Fruit fly (Drosophila melanogaster) whole organism, embryonic: ENCODE measurements around the gene yrt.

Source experiments
- Abd-B ChIP-seq: fragments of 200-800 bp; sonication (Bioruptor generic); optimal IDR thresholded peaks from 2 replicates; lab custom pipeline; 2018; ENCODE audit warnings: missing biosample characterization, mild to moderate bottlenecking, missing genetic modification characterization, moderate library complexity
- Atf6 ChIP-seq: fragments of 200-800 bp; sonication (Bioruptor generic); IDR thresholded peaks from 2 replicates; pipeline ENCODE4 v1.3.6; 2022; ENCODE audit warnings: missing biosample characterization, missing genetic modification characterization
- B-H2 ChIP-seq: fragments of 200-800 bp; sonication (Bioruptor generic); optimal IDR thresholded peaks from 2 replicates; lab custom pipeline; 2018; ENCODE audit warnings: missing biosample characterization, mild to moderate bottlenecking, missing genetic modification characterization
- Bgb ChIP-seq: fragments of 200-800 bp; sonication (Bioruptor generic); IDR thresholded peaks from 2 replicates; pipeline ENCODE4 v1.3.6; 2022; ENCODE audit warnings: missing biosample characterization, missing genetic modification characterization; ENCODE audit not compliant: partially characterized antibody
- CG10462 ChIP-seq: fragments of 200-800 bp; sonication (Bioruptor generic); optimal IDR thresholded peaks from 2 replicates; lab custom pipeline; 2016; ENCODE audit warnings: missing biosample characterization, missing genetic modification characterization
- CG10543 ChIP-seq: fragments of 200-800 bp; sonication (Bioruptor generic); optimal IDR thresholded peaks from 3 replicates; lab custom pipeline; 2017; ENCODE audit warnings: missing biosample characterization, mild to moderate bottlenecking, missing genetic modification characterization, moderate library complexity
- CG10654 ChIP-seq: fragments of 200-800 bp; sonication (Bioruptor generic); optimal IDR thresholded peaks from 2 replicates; lab custom pipeline; 2016; ENCODE audit warnings: missing biosample characterization, missing genetic modification characterization
- CG11456 ChIP-seq: fragments of 200-800 bp; sonication (Bioruptor generic); IDR thresholded peaks from 3 replicates; pipeline ENCODE4 v1.3.6; 2022; ENCODE audit warnings: missing biosample characterization, missing genetic modification characterization
- CG12299 ChIP-seq: fragments of 200-800 bp; sonication (Bioruptor generic); optimal IDR thresholded peaks from 2 replicates; lab custom pipeline; 2018; ENCODE audit warnings: missing biosample characterization, mild to moderate bottlenecking, missing genetic modification characterization
- CG13287 ChIP-seq: fragments of 200-800 bp; sonication (Bioruptor generic); IDR thresholded peaks from 2 replicates; pipeline ENCODE4 v1.3.6; 2022; ENCODE audit warnings: missing biosample characterization, missing genetic modification characterization; ENCODE audit not compliant: partially characterized antibody
- CG13296 ChIP-seq: fragments of 200-800 bp; sonication (Bioruptor generic); optimal IDR thresholded peaks from 3 replicates; lab custom pipeline; 2018; ENCODE audit warnings: missing biosample characterization, mild to moderate bottlenecking, missing genetic modification characterization
- CG15601 ChIP-seq: fragments of 200-800 bp; sonication (Bioruptor generic); optimal IDR thresholded peaks from 3 replicates; lab custom pipeline; 2019; ENCODE audit warnings: missing biosample characterization, mild to moderate bottlenecking, missing genetic modification characterization, moderate library complexity
- CG17328 ChIP-seq: fragments of 200-800 bp; sonication (Bioruptor generic); IDR thresholded peaks from 2 replicates; pipeline ENCODE4 v1.3.6; 2022; ENCODE audit warnings: missing biosample characterization, missing genetic modification characterization
- CG17361 ChIP-seq: fragments of 200-800 bp; sonication (Bioruptor generic); IDR thresholded peaks from 3 replicates; pipeline ENCODE4 v1.3.6; 2022; ENCODE audit warnings: missing biosample characterization, missing genetic modification characterization
- CG18476 ChIP-seq: fragments of 200-800 bp; sonication (Bioruptor generic); optimal IDR thresholded peaks from 2 replicates; lab custom pipeline; 2016; ENCODE audit warnings: missing biosample characterization, mild to moderate bottlenecking, missing genetic modification characterization
- CG2120 ChIP-seq: fragments of 200-800 bp; sonication (Bioruptor generic); optimal IDR thresholded peaks from 3 replicates; lab custom pipeline; 2016; ENCODE audit warnings: missing biosample characterization, missing genetic modification characterization
- CG43689 ChIP-seq: fragments of 200-800 bp; sonication (Bioruptor generic); IDR thresholded peaks from 2 replicates; pipeline ENCODE4 v1.3.6; 2022; ENCODE audit warnings: missing biosample characterization, missing genetic modification characterization
- CG4424 ChIP-seq: fragments of 200-800 bp; sonication (Bioruptor generic); optimal IDR thresholded peaks from 3 replicates; lab custom pipeline; 2016; ENCODE audit warnings: missing biosample characterization, missing genetic modification characterization
- CG6654 ChIP-seq: fragments of 200-800 bp; sonication (Bioruptor generic); optimal IDR thresholded peaks from 2 replicates; lab custom pipeline; 2017; ENCODE audit warnings: missing biosample characterization, mild to moderate bottlenecking, missing genetic modification characterization
- CG7928 ChIP-seq: fragments of 200-800 bp; sonication (Bioruptor generic); optimal IDR thresholded peaks from 2 replicates; lab custom pipeline; 2017; ENCODE audit warnings: missing biosample characterization, mild to moderate bottlenecking, missing genetic modification characterization
- CG9215 ChIP-seq: fragments of 200-800 bp; sonication (Bioruptor generic); IDR thresholded peaks from 2 replicates; pipeline ENCODE4 v1.3.6; 2022; ENCODE audit warnings: missing biosample characterization, missing genetic modification characterization
- CG9609 ChIP-seq: fragments of 200-800 bp; sonication (Bioruptor generic); optimal IDR thresholded peaks from 3 replicates; lab custom pipeline; 2016; ENCODE audit warnings: missing biosample characterization, missing genetic modification characterization
- Dad ChIP-seq: fragments of 200-800 bp; sonication (Bioruptor generic); optimal IDR thresholded peaks from 3 replicates; lab custom pipeline; 2016; ENCODE audit warnings: missing biosample characterization, missing genetic modification characterization
- Dbx ChIP-seq: fragments of 200-800 bp; sonication (Bioruptor generic); IDR thresholded peaks from 3 replicates; pipeline ENCODE4 v1.3.6; 2022; ENCODE audit warnings: missing biosample characterization, missing genetic modification characterization
- Ets65A ChIP-seq: fragments of 200-800 bp; sonication (Bioruptor generic); peaks from one replicate; lab custom pipeline; 2016; ENCODE audit warnings: missing biosample characterization, missing genetic modification characterization
- HLH3B ChIP-seq: fragments of 200-800 bp; sonication (Bioruptor generic); IDR thresholded peaks from 2 replicates; pipeline ENCODE4 v1.3.6; 2022; ENCODE audit warnings: missing biosample characterization, missing genetic modification characterization
- Jarid2 ChIP-seq: fragments of 200-800 bp; sonication (Bioruptor generic); optimal IDR thresholded peaks from 3 replicates; lab custom pipeline; 2017; ENCODE audit warnings: mild to moderate bottlenecking, missing biosample characterization, missing genetic modification reagents, missing genetic modification characterization
- Meics ChIP-seq: fragments of 200-800 bp; sonication (Bioruptor generic); optimal IDR thresholded peaks from 2 replicates; lab custom pipeline; 2017; ENCODE audit warnings: missing biosample characterization, mild to moderate bottlenecking, missing genetic modification characterization
- Mes4 ChIP-seq: fragments of 200-800 bp; sonication (Bioruptor generic); optimal IDR thresholded peaks from 2 replicates; lab custom pipeline; 2016; ENCODE audit warnings: missing biosample characterization, missing genetic modification characterization
- NK7.1 ChIP-seq: fragments of 200-800 bp; sonication (Bioruptor generic); optimal IDR thresholded peaks from 3 replicates; lab custom pipeline; 2016; ENCODE audit warnings: missing biosample characterization, missing genetic modification characterization
- Oaz ChIP-seq: fragments of 200-800 bp; sonication (Bioruptor generic); IDR thresholded peaks from 2 replicates; pipeline ENCODE4 v1.3.6; 2022; ENCODE audit warnings: missing biosample characterization, missing genetic modification characterization
- Oli ChIP-seq: fragments of 200-800 bp; sonication (Bioruptor generic); optimal IDR thresholded peaks from 2 replicates; lab custom pipeline; 2018; ENCODE audit warnings: missing biosample characterization, mild to moderate bottlenecking, missing genetic modification characterization, moderate library complexity
- Rfx ChIP-seq: fragments of 200-800 bp; sonication (Bioruptor generic); IDR thresholded peaks from 2 replicates; pipeline ENCODE4 v1.3.6; 2022; ENCODE audit warnings: missing biosample characterization, missing genetic modification characterization
- Tbp ChIP-seq: fragments of >200 bp; optimal IDR thresholded peaks from 2 replicates; lab custom pipeline; 2018; ENCODE audit warnings: missing biosample characterization, missing genetic modification characterization
- amos ChIP-seq: fragments of 200-800 bp; sonication (Bioruptor generic); IDR thresholded peaks from 2 replicates; pipeline ENCODE4 v1.3.6; 2022; ENCODE audit warnings: missing biosample characterization, missing genetic modification characterization; ENCODE audit not compliant: partially characterized antibody
- aop ChIP-seq: fragments of 200-800 bp; sonication (Bioruptor generic); IDR thresholded peaks from 2 replicates; pipeline ENCODE4 v1.3.6; 2022; ENCODE audit warnings: missing biosample characterization, missing genetic modification characterization
- cad ChIP-seq: fragments of >200 bp; optimal IDR thresholded peaks from 2 replicates; lab custom pipeline; 2017; ENCODE audit warnings: missing biosample characterization, missing genetic modification characterization
- dpn ChIP-seq, 2 experiments: fragments of 200-800 bp; sonication (Bioruptor generic); optimal IDR thresholded peaks; 3 replicates each; lab custom pipeline; 2016; ENCODE audit warnings: missing biosample characterization in 2 of 2, missing genetic modification characterization in 2 of 2
- dysf ChIP-seq: fragments of 200-800 bp; sonication (Bioruptor generic); IDR thresholded peaks from 3 replicates; pipeline ENCODE4 v1.3.6; 2022; ENCODE audit warnings: missing biosample characterization, missing genetic modification characterization
- fd102C ChIP-seq: fragments of 200-800 bp; sonication (Bioruptor generic); optimal IDR thresholded peaks from 2 replicates; lab custom pipeline; 2018; ENCODE audit warnings: missing biosample characterization, mild to moderate bottlenecking, missing genetic modification characterization, moderate library complexity
- fu2 ChIP-seq: fragments of 200-800 bp; sonication (Bioruptor generic); optimal IDR thresholded peaks from 2 replicates; lab custom pipeline; 2016; ENCODE audit warnings: missing biosample characterization, missing genetic modification characterization
- ind ChIP-seq: fragments of 200-800 bp; sonication (Bioruptor generic); optimal IDR thresholded peaks from 3 replicates; lab custom pipeline; 2016; ENCODE audit warnings: missing biosample characterization, missing genetic modification characterization
- jumu ChIP-seq: fragments of 200-800 bp; sonication (Bioruptor generic); optimal IDR thresholded peaks from 3 replicates; lab custom pipeline; 2016; ENCODE audit warnings: missing biosample characterization, missing genetic modification characterization
- luna ChIP-seq: fragments of 200-800 bp; sonication (Bioruptor generic); optimal IDR thresholded peaks from 2 replicates; lab custom pipeline; 2016; ENCODE audit warnings: missing biosample characterization, missing genetic modification characterization
- pita ChIP-seq: fragments of 200-800 bp; sonication (Bioruptor generic); optimal IDR thresholded peaks from 2 replicates; lab custom pipeline; 2017; ENCODE audit warnings: missing biosample characterization, mild to moderate bottlenecking, missing genetic modification characterization
- schlank ChIP-seq: fragments of 200-800 bp; sonication (Bioruptor generic); optimal IDR thresholded peaks from 2 replicates; lab custom pipeline; 2018; ENCODE audit warnings: missing biosample characterization, mild to moderate bottlenecking, missing genetic modification characterization
- scrt ChIP-seq: fragments of 200-800 bp; sonication (Bioruptor generic); optimal IDR thresholded peaks from 2 replicates; lab custom pipeline; 2018; ENCODE audit warnings: missing biosample characterization, mild to moderate bottlenecking, missing genetic modification characterization, moderate library complexity
- sug ChIP-seq: fragments of 200-800 bp; optimal IDR thresholded peaks from 2 replicates; lab custom pipeline; 2019; ENCODE audit warnings: missing biosample characterization, mild to moderate bottlenecking, missing genetic modification characterization, moderate library complexity
- tgo ChIP-seq: fragments of 200-800 bp; sonication (Bioruptor generic); IDR thresholded peaks from 3 replicates; pipeline ENCODE4 v1.3.6; 2022; ENCODE audit warnings: missing biosample characterization, missing genetic modification characterization
- trh ChIP-seq: fragments of 200-800 bp; sonication (Bioruptor generic); optimal IDR thresholded peaks from 2 replicates; lab custom pipeline; 2016; ENCODE audit warnings: missing biosample characterization, missing genetic modification characterization
- twi ChIP-seq: fragments of 200-800 bp; optimal IDR thresholded peaks from 2 replicates; lab custom pipeline; 2019; ENCODE audit warnings: missing biosample characterization, mild to moderate bottlenecking, missing genetic modification characterization, moderate library complexity
- yki ChIP-seq: fragments of >200 bp; optimal IDR thresholded peaks from 3 replicates; lab custom pipeline; 2018

Gene yrt

dm6 chr3R:13453955-13454354, 19.2 kb upstream of the yrt start (continued):
- no peak for TF ChIP-seq CG10462 (GFP tag; lab: Kevin White, UChicago)
- TF ChIP-seq Atf6 (GFP tag; lab: Robert Waterston, UW): peak; percentile 73; the same call in 1 of the 2 replicates
- peak; percentile 40 for TF ChIP-seq CG12299 (tag; lab: Kevin White, UChicago)
- no peak for TF ChIP-seq fd102C (GFP tag; lab: Kevin White, UChicago)
- peak; percentile 7 for TF ChIP-seq trh (GFP tag; lab: Kevin White, UChicago)
- TF ChIP-seq fu2 (GFP tag; lab: Kevin White, UChicago): peak; percentile 23
- no peak for TF ChIP-seq amos (GFP tag; lab: Robert Waterston, UW)
- no peak for TF ChIP-seq NK7.1 (GFP tag; lab: Kevin White, UChicago)
- TF ChIP-seq Mes4 (GFP tag; lab: Kevin White, UChicago): no peak
- peak; percentile 72 for TF ChIP-seq Oli (tag; lab: Kevin White, UChicago)
- peak; percentile 79 for TF ChIP-seq tgo (GFP tag; lab: Robert Waterston, UW)
- peak; percentile 88 for TF ChIP-seq Rfx
- TF ChIP-seq ind (GFP tag; lab: Kevin White, UChicago): peak; percentile 53
- TF ChIP-seq CG17361: peak; percentile 67
- TF ChIP-seq CG13287: no peak
- TF ChIP-seq CG9609: peak; percentile 31
- TF ChIP-seq CG15601 (tag; lab: Kevin White, UChicago): peak; percentile 41
- TF ChIP-seq HLH3B: peak; percentile 75
- TF ChIP-seq Meics (GFP tag; lab: Kevin White, UChicago): peak; percentile 81
- no peak for TF ChIP-seq Tbp (GFP tag; lab: Kevin White, UChicago)
- TF ChIP-seq jumu: peak; percentile 40
- TF ChIP-seq CG9215 (GFP tag; lab: Robert Waterston, UW): peak; percentile 75
- no peak for TF ChIP-seq sug
- TF ChIP-seq Dad (GFP tag; lab: Kevin White, UChicago): no peak
- peak; percentile 5 for TF ChIP-seq B-H2
- TF ChIP-seq schlank (tag; lab: Kevin White, UChicago): peak; percentile 35
- no peak for TF ChIP-seq Bgb (GFP tag; lab: Robert Waterston, UW)
- peak; percentile 67 for TF ChIP-seq Abd-B (GFP tag; lab: Kevin White, UChicago)
- no peak for TF ChIP-seq yki (lab: Kevin White, UChicago)
- peak; percentile 87 for TF ChIP-seq dysf
- no peak for TF ChIP-seq pita (GFP tag; lab: Kevin White, UChicago)
- TF ChIP-seq Ets65A (GFP tag; lab: Kevin White, UChicago): peak; percentile 46
- no peak for TF ChIP-seq Jarid2 (GFP tag; lab: Kevin White, UChicago)
- peak; percentile 13 for TF ChIP-seq CG10543 (GFP tag; lab: Kevin White, UChicago)
- TF ChIP-seq scrt (GFP tag; lab: Kevin White, UChicago): peak; percentile 57
- TF ChIP-seq Oaz: peak; percentile 52; the same call in 1 of the 2 replicates
- no peak for TF ChIP-seq aop (GFP tag; lab: Robert Waterston, UW)
- peak; percentile 13 for TF ChIP-seq CG6654 (GFP tag; lab: Kevin White, UChicago)
- peak; percentile 69; the same call in 1 of the 3 replicates for TF ChIP-seq CG11456 (GFP tag; lab: Robert Waterston, UW)
- peak; percentile 86 for TF ChIP-seq CG2120 (GFP tag; lab: Kevin White, UChicago)
- TF ChIP-seq CG7928 (GFP tag; lab: Kevin White, UChicago): peak; percentile 11
- TF ChIP-seq cad (GFP tag; lab: Kevin White, UChicago): no peak
- TF ChIP-seq dpn (GFP tag; optimal IDR thresholded peaks at IDR 0.05; lab: Kevin White, UChicago): peak; percentile 61 to 70
- TF ChIP-seq CG4424 (GFP tag; lab: Kevin White, UChicago): peak; percentile 64
- TF ChIP-seq CG10654: peak; percentile 31
- peak; percentile 49 for TF ChIP-seq CG13296 (GFP tag; lab: Kevin White, UChicago)
- peak; percentile 85 for TF ChIP-seq Dbx (GFP tag; lab: Robert Waterston, UW)
- peak; percentile 47; the same call in 1 of the 2 replicates for TF ChIP-seq CG17328
- peak; percentile 10 for TF ChIP-seq twi (tag; lab: Kevin White, UChicago)
- no peak for TF ChIP-seq luna (GFP tag; lab: Kevin White, UChicago)
- TF ChIP-seq CG43689 (GFP tag; lab: Robert Waterston, UW): no peak
- TF ChIP-seq CG18476 (GFP tag; lab: Kevin White, UChicago): peak; percentile 60
